Fruit fly (Drosophila melanogaster): ENCODE results near the gene Tsp66E.

The Tsp66E gene

DNA sequence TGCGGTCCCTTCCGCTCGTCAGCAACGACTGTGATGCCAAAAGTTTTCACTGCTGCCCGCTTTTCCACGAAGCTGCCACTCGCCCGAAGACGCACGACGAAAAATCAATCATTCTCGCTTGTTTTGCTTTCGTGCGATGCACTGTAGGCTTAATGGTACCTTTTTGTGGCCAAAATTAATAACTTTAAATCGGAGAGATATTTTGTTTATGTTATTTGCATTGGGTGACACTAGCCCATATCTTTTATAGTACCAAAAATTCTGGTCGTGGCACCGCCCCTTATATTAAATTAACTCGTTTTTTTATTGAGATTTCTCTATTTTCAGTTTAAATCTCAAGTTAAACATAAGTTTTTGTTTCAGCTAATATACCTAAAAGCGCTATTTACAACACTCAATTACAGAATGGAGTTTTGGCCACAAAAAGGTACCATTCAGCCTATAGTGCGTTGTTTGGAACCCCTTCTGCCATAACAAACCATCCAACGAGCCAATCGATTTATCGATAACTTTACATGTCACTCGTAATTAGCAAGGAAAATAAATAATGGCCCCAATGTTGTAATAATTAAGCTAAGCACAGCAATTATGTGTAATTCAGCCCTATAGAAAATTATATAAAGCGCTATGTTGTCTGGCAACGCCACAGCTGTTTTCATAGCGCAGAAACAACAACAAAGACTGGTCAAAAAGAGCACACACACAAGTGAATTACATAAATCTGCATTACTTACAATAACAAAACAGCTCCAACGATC lies 41.1 kb downstream of the Tsp66E start (continued):
- TF ChIP-seq al (GFP tag; IDR thresholded peaks at IDR 0.05) (0 out of 2 replicates have a peak, but pooled peaks have one; percentile 38), mirr (GFP tag; optimal IDR thresholded peaks at IDR 0.05) (no peak), pb (GFP tag; optimal IDR thresholded peaks at IDR 0.05) (no peak), Mrtf (GFP tag; IDR thresholded peaks at IDR 0.05) (0 out of 3 replicates have a peak, but pooled peaks have one; percentile 14), fd64A (GFP tag; optimal IDR thresholded peaks at IDR 0.05) (no peak), sob (GFP tag; IDR thresholded peaks at IDR 0.05) (no peak), aop (GFP tag; IDR thresholded peaks at IDR 0.05) (no peak), ATbp (GFP tag; optimal IDR thresholded peaks at IDR 0.05) (peak; percentile 70), CG6689 (GFP tag; IDR thresholded peaks at IDR 0.05) (peak; percentile 34; the same call in 1 of the 2 replicates), odd (GFP tag; optimal IDR thresholded peaks at IDR 0.05) (peak; percentile 76), org-1 (GFP tag; optimal IDR thresholded peaks at IDR 0.05) (peak; percentile 76), PHDP (tag; optimal IDR thresholded peaks at IDR 0.05) (peak; percentile 69), tgo (GFP tag; IDR thresholded peaks at IDR 0.05) (peak; percentile 50; the same call in 2 of the 3 replicates), nau (GFP tag; optimal IDR thresholded peaks at IDR 0.05) (peak; percentile 60), Dp (GFP tag; optimal IDR thresholded peaks at IDR 0.05) (no peak), HLHmδ (GFP tag; optimal IDR thresholded peaks at IDR 0.05) (no peak), zen2 (GFP tag; IDR thresholded peaks at IDR 0.05; ENCODE audit: partially characterized antibody) (no peak), CG6683 (GFP tag; optimal IDR thresholded peaks at IDR 0.05) (peak; percentile 51), pho (GFP tag; optimal IDR thresholded peaks at IDR 0.05) (no peak), CG17568 (GFP tag; optimal IDR thresholded peaks at IDR 0.05) (peak; percentile 5), CG10543 (GFP tag; optimal IDR thresholded peaks at IDR 0.05) (peak; percentile 58), Pdp1 (GFP tag; optimal IDR thresholded peaks at IDR 0.05) (peak; percentile 57 to 99), kni (GFP tag; optimal IDR thresholded peaks at IDR 0.05) (no peak), CG14050 (GFP tag; IDR thresholded peaks at IDR 0.05) (no peak), jumu (GFP tag; optimal IDR thresholded peaks at IDR 0.05) (peak; percentile 45), sqz (GFP tag; optimal IDR thresholded peaks at IDR 0.05) (peak; percentile 54), CG13287 (GFP tag; IDR thresholded peaks at IDR 0.05; ENCODE audit: partially characterized antibody) (peak; percentile 30), phol (tag; optimal IDR thresholded peaks at IDR 0.05) (peak; percentile 73), CG14441 (GFP tag; IDR thresholded peaks at IDR 0.05) (no peak; the same call in 1 of the 2 replicates), CG1832 (GFP tag; optimal IDR thresholded peaks at IDR 0.05) (no peak), Mes4 (GFP tag; optimal IDR thresholded peaks at IDR 0.05) (peak; percentile 37), D19B (GFP tag; optimal IDR thresholded peaks at IDR 0.05) (peak; percentile 49), nerfin-1 (tag; optimal IDR thresholded peaks at IDR 0.05) (peak; percentile 47), croc (GFP tag; conservative IDR thresholded peaks at IDR 0.05) (peak; percentile 23; the same call in 2 of the 3 replicates), nmo (GFP tag; optimal IDR thresholded peaks at IDR 0.05) (peak; percentile 76), HHEX (GFP tag; optimal IDR thresholded peaks at IDR 0.05) (peak; percentile 75), CG32532 (GFP tag; IDR thresholded peaks at IDR 0.05) (0 out of 2 replicates have a peak, but pooled peaks have one; percentile 9), CG5245 (GFP tag; optimal IDR thresholded peaks at IDR 0.05) (no peak), gsb-n (tag; optimal IDR thresholded peaks at IDR 0.05) (peak; percentile 53), Adf1 (GFP tag; IDR thresholded peaks at IDR 0.05) (no peak), Spps (tag; optimal IDR thresholded peaks at IDR 0.05) (peak; percentile 10), rib (GFP tag; IDR thresholded peaks at IDR 0.05) (no peak), abd-A (tag; optimal IDR thresholded peaks at IDR 0.05) (peak; percentile 69), amos (GFP tag; IDR thresholded peaks at IDR 0.05; ENCODE audit: partially characterized antibody) (peak; percentile 42; the same call in 1 of the 2 replicates), dimm (GFP tag; IDR thresholded peaks at IDR 0.05) (no peak), CG11085 (GFP tag; IDR thresholded peaks at IDR 0.05) (0 out of 2 replicates have a peak, but pooled peaks have one; percentile 19), Chrac-16 (GFP tag; optimal IDR thresholded peaks at IDR 0.05) (no peak), lbe (GFP tag; optimal IDR thresholded peaks at IDR 0.05) (no peak)
